Worm (Caenorhabditis elegans) whole organism, L4 larva: ENCODE measurements around the gene lias-1.

Source experiments
- F26F4.8 ChIP-seq: fragments of 200-800 bp; sonication (Bioruptor generic); conservative IDR thresholded peaks from 2 replicates; pipeline ENCODE4 v1.3.6; 2022; ENCODE audit warnings: missing genetic modification characterization, missing compliant biosample characterization
- F37D6.2 ChIP-seq: sonication (generic microtip); optimal IDR thresholded peaks from 2 replicates; lab custom pipeline; 2016; ENCODE audit warnings: mild to moderate bottlenecking, missing genetic modification characterization, missing compliant biosample characterization
- F49E8.2 ChIP-seq: sonication (generic microtip); optimal IDR thresholded peaks from 2 replicates; lab custom pipeline; 2016; ENCODE audit warnings: missing compliant biosample characterization, mild to moderate bottlenecking, missing genetic modification characterization, borderline replicate concordance
- T26A8.4 ChIP-seq: fragments of 200-800 bp; sonication (Bioruptor generic); IDR thresholded peaks from 2 replicates; pipeline ENCODE4 v1.3.6; 2022; ENCODE audit warnings: missing genetic modification characterization, missing compliant biosample characterization
- Y5F2A.4 ChIP-seq: fragments of 200-800 bp; sonication (Bioruptor generic); optimal IDR thresholded peaks from 2 replicates; lab custom pipeline; 2018; ENCODE audit warnings: mild to moderate bottlenecking, missing genetic modification characterization, missing compliant biosample characterization
- ZK337.2 ChIP-seq: fragments of 200-800 bp; sonication (Bioruptor generic); IDR thresholded peaks from 2 replicates; pipeline ENCODE4 v1.3.6; 2022; ENCODE audit warnings: missing genetic modification reagents, missing genetic modification characterization, missing compliant biosample characterization
- aha-1 ChIP-seq: fragments of 150-350 bp; peaks from one replicate; lab custom pipeline; 2014; ENCODE audit warnings: missing biosample characterization, missing genetic modification characterization
- ama-1 ChIP-seq: fragments of 150-350 bp; optimal IDR thresholded peaks from 2 replicates; lab custom pipeline; 2014; ENCODE audit warnings: inconsistent platforms, mixed read lengths
- ceh-20 ChIP-seq: fragments of 200-800 bp; sonication (Bioruptor generic); IDR thresholded peaks from 2 replicates; pipeline ENCODE4 v1.3.6; 2022; ENCODE audit warnings: missing genetic modification reagents, missing genetic modification characterization, missing compliant biosample characterization
- ces-1 ChIP-seq: fragments of 150-350 bp; sonication (generic microtip); optimal IDR thresholded peaks from 4 replicates; lab custom pipeline; 2014; ENCODE audit warnings: missing biosample characterization, missing genetic modification reagents, missing genetic modification characterization
- daf-16 ChIP-seq, 3 experiments: sonication (generic microtip); optimal IDR thresholded peaks; 2 replicates each; lab custom pipeline; 2016 to 2017; ENCODE audit warnings: missing genetic modification characterization in 3 of 3, missing genetic modification reagents in 3 of 3, mild to moderate bottlenecking in 2 of 3, missing compliant biosample characterization in 2 of 3, missing biosample characterization in 1 of 3, moderate library complexity in 1 of 3
- dmd-6 ChIP-seq: fragments of 200-800 bp; sonication (Bioruptor generic); IDR thresholded peaks from 2 replicates; pipeline ENCODE4 v1.3.6; 2022; ENCODE audit warnings: missing genetic modification reagents, missing genetic modification characterization, missing compliant biosample characterization
- dpl-1 ChIP-seq: fragments of 150-350 bp; optimal IDR thresholded peaks from 2 replicates; lab custom pipeline; 2014; ENCODE audit warnings: missing biosample characterization, missing genetic modification reagents, missing genetic modification characterization
- egl-27 ChIP-seq: sonication (generic microtip); optimal IDR thresholded peaks from 3 replicates; lab custom pipeline; 2017; ENCODE audit warnings: missing biosample characterization, missing genetic modification reagents, missing genetic modification characterization
- hif-1 ChIP-seq, 2 experiments: sonication (generic microtip); optimal IDR thresholded peaks; 2 replicates each; lab custom pipeline; 2016 to 2017; ENCODE audit warnings: missing compliant biosample characterization in 2 of 2, missing genetic modification characterization in 2 of 2, missing genetic modification reagents in 2 of 2, missing genotype in 2 of 2, mild to moderate bottlenecking in 1 of 2
- hlh-11 ChIP-seq: fragments of 200-800 bp; sonication (Bioruptor generic); optimal IDR thresholded peaks from 2 replicates; lab custom pipeline; 2018; ENCODE audit warnings: mild to moderate bottlenecking, missing genetic modification characterization, missing compliant biosample characterization
- hlh-30 ChIP-seq: sonication (generic microtip); optimal IDR thresholded peaks from 2 replicates; lab custom pipeline; 2017; ENCODE audit warnings: antibody characterized with exemption, mild to moderate bottlenecking, missing genetic modification characterization, missing compliant biosample characterization; ENCODE audit not compliant: insufficient read depth
- hmg-1.1 ChIP-seq: fragments of 200-800 bp; sonication (Bioruptor generic); IDR thresholded peaks from 2 replicates; pipeline ENCODE4 v1.3.6; 2022; ENCODE audit warnings: missing genetic modification reagents, missing genetic modification characterization, missing compliant biosample characterization
- lin-1 ChIP-seq: fragments of 200-800 bp; sonication (Bioruptor generic); IDR thresholded peaks from 2 replicates; pipeline ENCODE4 v1.3.6; 2022; ENCODE audit warnings: missing genetic modification reagents, missing genetic modification characterization, missing compliant biosample characterization
- lin-38 ChIP-seq: fragments of 200-800 bp; sonication (Bioruptor generic); IDR thresholded peaks from 2 replicates; pipeline ENCODE4 v1.3.6; 2022; ENCODE audit warnings: missing genetic modification reagents, missing genetic modification characterization, missing compliant biosample characterization
- lsy-2 ChIP-seq, 2 experiments: fragments of 150-350 bp in 1 of 2; sonication (generic microtip) in 1 of 2; optimal IDR thresholded peaks; 2 replicates each; lab custom pipeline; 2014 to 2017; ENCODE audit warnings: missing biosample characterization in 2 of 2, missing genetic modification characterization in 2 of 2
- mep-1 ChIP-seq: fragments of 150-350 bp; sonication (generic microtip); optimal IDR thresholded peaks from 3 replicates; lab custom pipeline; 2014; ENCODE audit warnings: missing biosample characterization, missing genetic modification characterization
- mes-2 ChIP-seq: sonication (generic microtip); optimal IDR thresholded peaks from 2 replicates; lab custom pipeline; 2016; ENCODE audit warnings: missing genotype, mild to moderate bottlenecking, missing genetic modification characterization, missing compliant biosample characterization; ENCODE audit not compliant: poor library complexity, severe bottlenecking
- nhr-11 ChIP-seq: fragments of 150-350 bp; optimal IDR thresholded peaks from 2 replicates; lab custom pipeline; 2014; ENCODE audit warnings: missing biosample characterization, missing genetic modification characterization
- nhr-28 ChIP-seq: fragments of 150-350 bp; optimal IDR thresholded peaks from 2 replicates; lab custom pipeline; 2014; ENCODE audit warnings: missing biosample characterization, missing genetic modification characterization
- nhr-6 ChIP-seq: fragments of 150-350 bp; optimal IDR thresholded peaks from 2 replicates; lab custom pipeline; 2014; ENCODE audit warnings: missing biosample characterization, missing genetic modification characterization
- nhr-77 ChIP-seq: fragments of 150-350 bp; optimal IDR thresholded peaks from 2 replicates; lab custom pipeline; 2014; ENCODE audit warnings: missing biosample characterization, missing genetic modification characterization
- pha-4 ChIP-seq, 2 experiments: fragments of 150-350 bp in 1 of 2; fragments of 200-800 bp in 1 of 2; sonication (Bioruptor generic) in 1 of 2; IDR thresholded peaks in 1 of 2; optimal IDR thresholded peaks in 1 of 2; 2 replicates each; pipeline versions ENCODE4 v1.3.6 to Lab custom; 2014 to 2022; ENCODE audit warnings: missing genetic modification characterization in 2 of 2, missing genetic modification reagents in 2 of 2, missing biosample characterization in 1 of 2, missing compliant biosample characterization in 1 of 2
- pqm-1 ChIP-seq: sonication (generic microtip); optimal IDR thresholded peaks from 2 replicates; lab custom pipeline; 2017; ENCODE audit warnings: missing biosample characterization, missing genetic modification characterization
- rbr-2 ChIP-seq: sonication (generic microtip); optimal IDR thresholded peaks from 2 replicates; lab custom pipeline; 2016; ENCODE audit warnings: missing genotype, missing genetic modification characterization, missing compliant biosample characterization
- sdz-12 ChIP-seq: fragments of 200-800 bp; sonication (Bioruptor generic); optimal IDR thresholded peaks from 2 replicates; lab custom pipeline; 2018; ENCODE audit warnings: mild to moderate bottlenecking, missing genetic modification characterization, missing compliant biosample characterization
- skn-1 ChIP-seq: fragments of 150-350 bp; optimal IDR thresholded peaks from 2 replicates; lab custom pipeline; 2014; ENCODE audit warnings: missing biosample characterization, missing genetic modification characterization
- tra-1 ChIP-seq: fragments of 200-800 bp; sonication (Bioruptor generic); IDR thresholded peaks from 2 replicates; pipeline ENCODE4 v1.3.6; 2022; ENCODE audit warnings: missing genetic modification reagents, missing genetic modification characterization, missing compliant biosample characterization
- unc-130 ChIP-seq: sonication (generic microtip); optimal IDR thresholded peaks from 2 replicates; lab custom pipeline; 2016; ENCODE audit warnings: missing genetic modification reagents, missing genetic modification characterization, missing compliant biosample characterization

The lias-1 gene

ce11 chrIII:3541539-3541938, 36.6 kb upstream of the lias-1 start, which contains the start of gene ben-1:
Gene ben-1, minus strand, starts transcription at chrIII:3541639.
- TF ChIP-seq lin-1 (GFP tag; lab: Robert Waterston, UW): no peak
- TF ChIP-seq skn-1: no peak
- no peak for TF ChIP-seq Y5F2A.4 (GFP tag; lab: Kevin White, UChicago)
- TF ChIP-seq egl-27 (tag; lab: Kevin White, UChicago): no peak
- no peak for TF ChIP-seq nhr-11 (tag; lab: Kevin White, UChicago)
- TF ChIP-seq T26A8.4 (GFP tag; lab: Robert Waterston, UW): no peak
- no peak for TF ChIP-seq daf-16 (GFP tag; optimal IDR thresholded peaks at IDR 0.05; lab: Kevin White, UChicago)
- no peak for TF ChIP-seq daf-16 (tag; optimal IDR thresholded peaks at IDR 0.05; lab: Kevin White, UChicago)
- TF ChIP-seq hlh-11 (tag; lab: Kevin White, UChicago): no peak
- TF ChIP-seq F37D6.2 (tag; lab: Kevin White, UChicago): no peak
- no peak for TF ChIP-seq ces-1 (GFP tag; lab: Kevin White, UChicago)
- TF ChIP-seq F26F4.8 (GFP tag; lab: Robert Waterston, UW): no peak

ce11 chrIII:3541093-3541492, 36.2 kb upstream of the lias-1 start:
- peak; percentile 22 for TF ChIP-seq aha-1 (tag; lab: Kevin White, UChicago)
- no peak for TF ChIP-seq daf-16 (GFP tag; optimal IDR thresholded peaks at IDR 0.05; lab: Kevin White, UChicago)
- TF ChIP-seq daf-16 (tag; optimal IDR thresholded peaks at IDR 0.05; lab: Kevin White, UChicago): no peak

DNA sequence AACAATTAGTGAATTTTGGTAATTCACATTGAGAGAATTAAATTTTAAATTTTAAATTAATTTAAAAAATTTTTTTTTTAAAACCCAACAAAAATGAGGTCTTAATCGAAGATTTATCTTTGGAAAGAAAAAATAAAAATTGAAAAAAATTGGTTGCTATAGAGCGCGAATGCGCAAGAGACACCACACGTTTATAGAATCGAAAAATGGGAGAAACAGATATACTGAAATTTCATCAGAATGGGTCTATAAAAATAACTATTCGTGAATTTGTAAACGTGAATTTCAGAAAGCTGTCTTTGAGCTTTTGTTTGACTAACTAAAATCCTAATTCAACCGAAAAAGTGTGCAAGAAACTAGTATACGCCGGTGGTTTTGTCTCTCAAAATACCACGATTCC, 35.5 kb upstream of the lias-1 start:
- TF ChIP-seq hif-1 (tag; optimal IDR thresholded peaks at IDR 0.05; lab: Kevin White, UChicago): peak in 1 of 2 experiments; percentile 68
- TF ChIP-seq nhr-28 (tag; lab: Kevin White, UChicago): peak; percentile 39
- TF ChIP-seq lsy-2 (tag; optimal IDR thresholded peaks at IDR 0.05; lab: Kevin White, UChicago): peak in 1 of 2 experiments; percentile 72
- no peak for TF ChIP-seq tra-1 (GFP tag; lab: Robert Waterston, UW)
- peak; percentile 91 for TF ChIP-seq mes-2
- peak; percentile 25 for TF ChIP-seq hlh-30 (tag; lab: Kevin White, UChicago)
- peak; percentile 18; the same call in 1 of the 2 replicates for TF ChIP-seq dmd-6 (GFP tag; lab: Robert Waterston, UW)
- TF ChIP-seq ZK337.2: 0 out of 2 replicates have a peak, but pooled peaks have one; percentile 33
- TF ChIP-seq sdz-12 (GFP tag; lab: Kevin White, UChicago): no peak
- TF ChIP-seq hmg-1.1 (GFP tag; lab: Robert Waterston, UW): peak; percentile 59
- TF ChIP-seq lin-38: peak; percentile 94
- TF ChIP-seq mep-1 (tag; lab: Kevin White, UChicago): peak; percentile 69
- peak; percentile 57 for TF ChIP-seq dpl-1
- TF ChIP-seq nhr-6 (tag; lab: Kevin White, UChicago): peak; percentile 18
- TF ChIP-seq unc-130: peak; percentile 72
- TF ChIP-seq rbr-2 (tag; lab: Kevin White, UChicago): peak; percentile 28
- peak; percentile 73 for TF ChIP-seq nhr-77 (tag; lab: Kevin White, UChicago)
- no peak for TF ChIP-seq ceh-20
- no peak for TF ChIP-seq ama-1 (lab: Kevin White, UChicago)
- TF ChIP-seq pha-4 (GFP tag; IDR thresholded peaks at IDR 0.05; lab: Robert Waterston, UW): no peak
- no peak for TF ChIP-seq pha-4 (tag; optimal IDR thresholded peaks at IDR 0.05; lab: Kevin White, UChicago)
- TF ChIP-seq, all 104 proteins: peak for 15

DNA sequence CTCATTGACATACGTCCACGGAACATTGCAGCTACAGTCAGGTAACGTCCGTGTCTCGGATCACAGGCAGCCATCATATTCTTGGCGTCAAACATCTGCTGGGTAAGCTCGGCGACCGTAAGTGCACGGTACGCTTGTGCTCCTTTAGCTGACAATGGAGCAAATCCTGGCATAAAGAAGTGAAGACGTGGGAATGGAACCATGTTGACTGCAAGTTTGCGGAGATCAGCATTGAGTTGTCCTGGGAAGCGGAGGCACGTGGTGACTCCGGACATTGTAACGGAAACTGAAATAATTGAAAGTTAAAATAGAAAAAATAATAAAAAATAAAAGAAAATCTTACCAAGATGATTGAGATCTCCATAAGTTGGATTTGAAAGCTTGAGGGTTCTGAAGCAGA, 34.6 kb upstream of the lias-1 start:
- TF ChIP-seq pqm-1 (tag; lab: Kevin White, UChicago): no peak
- peak; percentile 91 for TF ChIP-seq aha-1 (tag; lab: Kevin White, UChicago)
- no peak for TF ChIP-seq F49E8.2 (tag; lab: Kevin White, UChicago)
- TF ChIP-seq, all 104 proteins: peak for 1
